Worm (Caenorhabditis elegans) whole organism, L3 larva: ENCODE results near the gene T07F8.1.
A peak's percentile ranks its signal among the peaks of the same experiment; 100 is the strongest.

Experiments used
- R02D3.7 ChIP-seq: fragments of 150-350 bp; optimal IDR thresholded peaks from 2 replicates; lab custom pipeline; 2014; ENCODE audit warnings: missing biosample characterization, missing genetic modification characterization
- ZK546.5 ChIP-seq: sonication (generic microtip); optimal IDR thresholded peaks from 2 replicates; lab custom pipeline; 2017; ENCODE audit warnings: missing biosample characterization, missing genetic modification characterization
- aly-2 ChIP-seq: fragments of 150-350 bp; optimal IDR thresholded peaks from 2 replicates; lab custom pipeline; 2014; ENCODE audit warnings: missing biosample characterization, missing genetic modification characterization
- ama-1 ChIP-seq: fragments of 150-350 bp; optimal IDR thresholded peaks from 2 replicates; lab custom pipeline; 2018
- ceh-16 ChIP-seq: sonication (generic microtip); optimal IDR thresholded peaks from 2 replicates; lab custom pipeline; 2017; ENCODE audit warnings: missing biosample characterization, missing genetic modification characterization
- ceh-28 ChIP-seq: fragments of 150-350 bp; optimal IDR thresholded peaks from 2 replicates; lab custom pipeline; 2014; ENCODE audit warnings: missing biosample characterization, missing genetic modification reagents, missing genetic modification characterization
- ceh-9 ChIP-seq: sonication (generic microtip); optimal IDR thresholded peaks from 2 replicates; lab custom pipeline; 2018; ENCODE audit warnings: missing biosample characterization, missing genetic modification characterization
- daf-12 ChIP-seq: fragments of 150-350 bp; optimal IDR thresholded peaks from 2 replicates; lab custom pipeline; 2014; ENCODE audit warnings: missing biosample characterization, missing genetic modification reagents, missing genetic modification characterization
- egl-27 ChIP-seq: sonication (generic microtip); optimal IDR thresholded peaks from 4 replicates; lab custom pipeline; 2017; ENCODE audit warnings: missing biosample characterization, missing genetic modification reagents, missing genetic modification characterization
- egl-5 ChIP-seq: fragments of 150-350 bp; optimal IDR thresholded peaks from 2 replicates; lab custom pipeline; 2017; ENCODE audit warnings: missing biosample characterization, missing genetic modification reagents, missing genetic modification characterization, inconsistent platforms
- elt-1 ChIP-seq: fragments of 150-350 bp; optimal IDR thresholded peaks from 2 replicates; lab custom pipeline; 2014; ENCODE audit warnings: missing biosample characterization, missing genetic modification characterization
- elt-2 ChIP-seq: sonication (generic microtip); optimal IDR thresholded peaks from 2 replicates; lab custom pipeline; 2016; ENCODE audit warnings: missing genetic modification reagents, mild to moderate bottlenecking, missing genetic modification characterization, missing compliant biosample characterization
- elt-3 ChIP-seq, 3 experiments: fragments of 150-350 bp in 1 of 3; sonication (generic microtip) in 2 of 3; optimal IDR thresholded peaks; 2 replicates in 2 of 3; 4 replicates in 1 of 3; lab custom pipeline; 2014 to 2017; ENCODE audit warnings: missing biosample characterization in 3 of 3, missing genetic modification characterization in 3 of 3
- eor-1 ChIP-seq, 2 experiments: fragments of 150-350 bp; optimal IDR thresholded peaks; 2 replicates each; lab custom pipeline; 2014 to 2018; ENCODE audit warnings: missing biosample characterization in 2 of 2, missing genetic modification characterization in 2 of 2
- fkh-10 ChIP-seq: sonication (generic microtip); optimal IDR thresholded peaks from 2 replicates; lab custom pipeline; 2017; ENCODE audit warnings: missing biosample characterization, missing genetic modification reagents, missing genetic modification characterization
- fkh-2 ChIP-seq: fragments of 150-350 bp; optimal IDR thresholded peaks from 2 replicates; lab custom pipeline; 2014; ENCODE audit warnings: missing biosample characterization, missing genetic modification reagents, missing genetic modification characterization
- hmg-11 ChIP-seq: sonication (generic microtip); optimal IDR thresholded peaks from 2 replicates; lab custom pipeline; 2016; ENCODE audit warnings: missing genetic modification characterization, missing compliant biosample characterization
- jun-1 ChIP-seq: fragments of 150-350 bp; optimal IDR thresholded peaks from 2 replicates; lab custom pipeline; 2014; ENCODE audit warnings: missing biosample characterization, missing genetic modification reagents, missing genetic modification characterization
- lin-15B ChIP-seq: fragments of 150-350 bp; optimal IDR thresholded peaks from 2 replicates; lab custom pipeline; 2014; ENCODE audit warnings: missing biosample characterization, missing genetic modification characterization
- lin-39 ChIP-seq: fragments of 150-350 bp; optimal IDR thresholded peaks from 2 replicates; lab custom pipeline; 2018; ENCODE audit warnings: missing biosample characterization, missing genetic modification reagents, missing genetic modification characterization
- lsy-12 ChIP-seq: sonication (generic microtip); optimal IDR thresholded peaks from 2 replicates; lab custom pipeline; 2016; ENCODE audit warnings: mild to moderate bottlenecking, missing genetic modification characterization, missing compliant biosample characterization
- mdl-1 ChIP-seq: fragments of 150-350 bp; optimal IDR thresholded peaks from 2 replicates; lab custom pipeline; 2014; ENCODE audit warnings: missing biosample characterization, missing genetic modification characterization
- mml-1 ChIP-seq: fragments of 150-350 bp; sonication (generic microtip); optimal IDR thresholded peaks from 3 replicates; lab custom pipeline; 2014; ENCODE audit warnings: missing biosample characterization, missing genetic modification characterization
- nfya-1 ChIP-seq: sonication (generic microtip); optimal IDR thresholded peaks from 2 replicates; lab custom pipeline; 2017; ENCODE audit warnings: missing genetic modification characterization, mild to moderate bottlenecking, missing compliant biosample characterization, antibody characterized with exemption, moderate library complexity; ENCODE audit not compliant: insufficient read depth
- nhr-11 ChIP-seq: fragments of 150-350 bp; optimal IDR thresholded peaks from 2 replicates; lab custom pipeline; 2014; ENCODE audit warnings: missing biosample characterization, missing genetic modification characterization
- nhr-12 ChIP-seq: fragments of 150-350 bp; optimal IDR thresholded peaks from 2 replicates; lab custom pipeline; 2014; ENCODE audit warnings: missing biosample characterization, missing genetic modification characterization
- nhr-23 ChIP-seq: fragments of 150-350 bp; optimal IDR thresholded peaks from 2 replicates; lab custom pipeline; 2014; ENCODE audit warnings: missing biosample characterization, missing genetic modification reagents, missing genetic modification characterization
- nhr-237 ChIP-seq: fragments of 150-350 bp; optimal IDR thresholded peaks from 2 replicates; lab custom pipeline; 2014; ENCODE audit warnings: missing biosample characterization, missing genetic modification characterization
- nhr-25 ChIP-seq: sonication (generic microtip); optimal IDR thresholded peaks from 2 replicates; lab custom pipeline; 2017; ENCODE audit warnings: missing biosample characterization, missing genetic modification characterization
- nhr-28 ChIP-seq: fragments of 150-350 bp; optimal IDR thresholded peaks from 2 replicates; lab custom pipeline; 2014; ENCODE audit warnings: missing biosample characterization, missing genetic modification characterization
- nhr-43 ChIP-seq: sonication (generic microtip); optimal IDR thresholded peaks from 2 replicates; lab custom pipeline; 2016; ENCODE audit warnings: mild to moderate bottlenecking, missing genetic modification characterization, missing compliant biosample characterization; ENCODE audit not compliant: poor library complexity, severe bottlenecking
- nhr-67 ChIP-seq: fragments of 150-350 bp; optimal IDR thresholded peaks from 2 replicates; lab custom pipeline; 2014; ENCODE audit warnings: missing biosample characterization, missing genetic modification characterization
- nhr-76 ChIP-seq: fragments of 150-350 bp; sonication (generic microtip); optimal IDR thresholded peaks from 5 replicates; lab custom pipeline; 2014; ENCODE audit warnings: missing biosample characterization, missing genetic modification characterization
- nhr-77 ChIP-seq: fragments of 150-350 bp; optimal IDR thresholded peaks from 2 replicates; lab custom pipeline; 2014; ENCODE audit warnings: missing biosample characterization, missing genetic modification characterization
- pha-4 ChIP-seq: fragments of 150-350 bp; optimal IDR thresholded peaks from 2 replicates; lab custom pipeline; 2014; ENCODE audit warnings: missing biosample characterization, missing genetic modification reagents, missing genetic modification characterization
- pqm-1 ChIP-seq: fragments of 150-350 bp; optimal IDR thresholded peaks from 2 replicates; lab custom pipeline; 2017; ENCODE audit warnings: missing biosample characterization, missing genetic modification characterization, inconsistent platforms
- sea-2 ChIP-seq: fragments of 150-350 bp; sonication (generic microtip); optimal IDR thresholded peaks from 4 replicates; lab custom pipeline; 2014; ENCODE audit warnings: missing biosample characterization, missing genetic modification reagents, missing genetic modification characterization
- skn-1 ChIP-seq: fragments of 150-350 bp; optimal IDR thresholded peaks from 2 replicates; lab custom pipeline; 2014; ENCODE audit warnings: missing biosample characterization, missing genetic modification characterization
- snpc-4 ChIP-seq: fragments of 150-350 bp; optimal IDR thresholded peaks from 2 replicates; lab custom pipeline; 2014; ENCODE audit warnings: missing biosample characterization, missing genetic modification characterization
- tbx-2 ChIP-seq: sonication (generic microtip); optimal IDR thresholded peaks from 2 replicates; lab custom pipeline; 2016; ENCODE audit warnings: mild to moderate bottlenecking, missing genetic modification characterization, missing compliant biosample characterization
- unc-39 ChIP-seq: sonication (generic microtip); optimal IDR thresholded peaks from 4 replicates; lab custom pipeline; 2017; ENCODE audit warnings: missing biosample characterization, missing genetic modification characterization
- unc-62 ChIP-seq: fragments of 150-350 bp; sonication (generic microtip); optimal IDR thresholded peaks from 4 replicates; lab custom pipeline; 2014; ENCODE audit warnings: missing biosample characterization, missing genetic modification reagents, missing genetic modification characterization
- zag-1 ChIP-seq: fragments of 150-350 bp; optimal IDR thresholded peaks from 2 replicates; lab custom pipeline; 2014; ENCODE audit warnings: missing biosample characterization, missing genetic modification characterization
- ztf-11 ChIP-seq: fragments of 150-350 bp; optimal IDR thresholded peaks from 2 replicates; lab custom pipeline; 2014; ENCODE audit warnings: missing biosample characterization, missing genetic modification characterization
- ztf-4 ChIP-seq: fragments of 150-350 bp; optimal IDR thresholded peaks from 2 replicates; lab custom pipeline; 2014; ENCODE audit warnings: missing biosample characterization, missing genetic modification characterization

The T07F8.1 gene

ce11 chrII:7146240-7146639, 2.0 kb upstream of the T07F8.1 start:
- no peak for TF ChIP-seq elt-1 (tag; lab: Kevin White, UChicago)
- TF ChIP-seq ceh-16 = no peak
- no peak for TF ChIP-seq lin-39 (tag; lab: Kevin White, UChicago)
- TF ChIP-seq lsy-12 (tag; lab: Kevin White, UChicago) = no peak
- TF ChIP-seq unc-62 (GFP tag; lab: Kevin White, UChicago) = no peak
- no peak for TF ChIP-seq pqm-1 (tag; lab: Kevin White, UChicago)
- TF ChIP-seq fkh-2 (tag; lab: Kevin White, UChicago) = no peak
- TF ChIP-seq nhr-12 (tag; lab: Kevin White, UChicago) = no peak
- no peak for TF ChIP-seq nhr-67 (tag; lab: Kevin White, UChicago)

ce11 chrII:7147550-7147949, 649 bp upstream of the T07F8.1 start:
- TF ChIP-seq snpc-4 (tag; lab: Kevin White, UChicago) = no peak
- peak; percentile 13 for TF ChIP-seq lin-15B (tag; lab: Kevin White, UChicago)
- TF ChIP-seq ZK546.5 (tag; lab: Kevin White, UChicago) = no peak
- no peak for TF ChIP-seq unc-62 (GFP tag; lab: Kevin White, UChicago)
- TF ChIP-seq R02D3.7 (tag; lab: Kevin White, UChicago) = no peak
- TF ChIP-seq pha-4 (tag; lab: Kevin White, UChicago) = peak; percentile 34
- TF ChIP-seq elt-2 (tag; lab: Kevin White, UChicago) = peak; percentile 10
- no peak for TF ChIP-seq tbx-2
- TF ChIP-seq nhr-67 (tag; lab: Kevin White, UChicago) = no peak
- TF ChIP-seq, all 47 proteins: peak for 3

- peak; percentile 82 for TF ChIP-seq pqm-1 (tag; lab: Kevin White, UChicago)
- no peak for TF ChIP-seq nhr-237 (tag; lab: Kevin White, UChicago)
- peak; percentile 91 for TF ChIP-seq lin-15B (tag; lab: Kevin White, UChicago)
- peak; percentile 86 for TF ChIP-seq ceh-28 (tag; lab: Kevin White, UChicago)
- TF ChIP-seq jun-1 = peak; percentile 93
- no peak for TF ChIP-seq mml-1 (tag; lab: Kevin White, UChicago)
- peak; percentile 86 for TF ChIP-seq R02D3.7 (tag; lab: Kevin White, UChicago)
- TF ChIP-seq sea-2 (GFP tag; lab: Kevin White, UChicago) = no peak
- no peak for TF ChIP-seq daf-12 (tag; lab: Kevin White, UChicago)
- peak; percentile 41 for TF ChIP-seq mdl-1
- TF ChIP-seq nhr-77 (tag; lab: Kevin White, UChicago) = peak; percentile 77
- peak; percentile 26 for TF ChIP-seq unc-62 (GFP tag; lab: Kevin White, UChicago)
- peak; percentile 82 for TF ChIP-seq elt-2 (tag; lab: Kevin White, UChicago)
- peak; percentile 79 for TF ChIP-seq ztf-4 (tag; lab: Kevin White, UChicago)
- TF ChIP-seq unc-39 (tag; lab: Kevin White, UChicago) = no peak
- no peak for TF ChIP-seq nhr-12 (tag; lab: Kevin White, UChicago)
- no peak for TF ChIP-seq ceh-9 (tag; lab: Kevin White, UChicago)
- peak; percentile 54 for TF ChIP-seq ama-1 (lab: Kevin White, UChicago)
- peak; percentile 98 for TF ChIP-seq skn-1 (tag; lab: Kevin White, UChicago)
- TF ChIP-seq nhr-25 (tag; lab: Kevin White, UChicago) = peak; percentile 96
- peak in 1 of 3 experiments; percentile 66 for TF ChIP-seq elt-3 (tag; optimal IDR thresholded peaks at IDR 0.05; lab: Kevin White, UChicago)
- peak; percentile 65 for TF ChIP-seq fkh-10 (GFP tag; lab: Kevin White, UChicago)
- peak; percentile 94 for TF ChIP-seq tbx-2
- peak; percentile 77 for TF ChIP-seq egl-5 (tag; lab: Kevin White, UChicago)
- peak; percentile 94 for TF ChIP-seq nfya-1 (tag; lab: Kevin White, UChicago)
- peak; percentile 22 for TF ChIP-seq elt-1 (tag; lab: Kevin White, UChicago)
- no peak for TF ChIP-seq nhr-76 (tag; lab: Kevin White, UChicago)
- TF ChIP-seq pha-4 (tag; lab: Kevin White, UChicago) = peak; percentile 99
- no peak for TF ChIP-seq ceh-16
- no peak for TF ChIP-seq fkh-2 (tag; lab: Kevin White, UChicago)
- peak; percentile 87 for TF ChIP-seq lin-39 (tag; lab: Kevin White, UChicago)
- no peak for TF ChIP-seq nhr-67 (tag; lab: Kevin White, UChicago)
- peak; percentile 96 for TF ChIP-seq nhr-43
- TF ChIP-seq zag-1 = peak; percentile 74
- peak; percentile 61 for TF ChIP-seq aly-2
- no peak for TF ChIP-seq ztf-11 (tag; lab: Kevin White, UChicago)
- peak; percentile 91 for TF ChIP-seq snpc-4 (tag; lab: Kevin White, UChicago)
- TF ChIP-seq egl-27 (tag; lab: Kevin White, UChicago) = peak; percentile 68
- TF ChIP-seq eor-1 (tag; optimal IDR thresholded peaks at IDR 0.05; lab: Kevin White, UChicago) = peak in 1 of 2 experiments; percentile 75
- peak; percentile 96 for TF ChIP-seq nhr-23 (tag; lab: Kevin White, UChicago)
- peak; percentile 59 for TF ChIP-seq ZK546.5 (tag; lab: Kevin White, UChicago)
- peak; percentile 84 for TF ChIP-seq nhr-11
- no peak for TF ChIP-seq nhr-28 (tag; lab: Kevin White, UChicago)
- TF ChIP-seq lsy-12 (tag; lab: Kevin White, UChicago) = peak; percentile 93
- TF ChIP-seq hmg-11 (tag; lab: Kevin White, UChicago) = peak; percentile 95
Measured at ce11 chrII:7151969-7152631, 3.9 kb downstream of the T07F8.1 start, which contains the start of gene fust-1. Gene fust-1 (plus strand): TSS chrII:7152581.
